Worm (Caenorhabditis elegans): ENCODE data around the gene fbxa-75.

fbxa-75 gene

DNA sequence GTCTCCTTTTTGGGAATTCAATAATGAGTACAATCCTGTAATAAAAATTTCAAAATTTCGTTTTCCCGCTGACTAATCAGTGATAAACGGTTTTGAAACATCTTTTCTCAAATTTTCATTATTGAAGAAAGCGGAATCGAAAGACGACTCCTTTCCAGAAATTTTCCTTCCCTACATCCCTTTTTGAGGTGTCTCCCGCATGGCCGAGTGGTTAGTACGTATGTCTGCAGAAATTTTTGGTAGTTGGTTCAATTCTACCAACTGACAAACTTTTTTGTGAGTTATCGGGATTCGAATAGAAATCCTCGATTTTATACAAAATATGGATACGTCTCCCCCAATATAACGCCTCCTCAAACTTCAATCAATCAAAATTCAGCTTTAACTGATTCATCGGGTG, 51.0 kb downstream of the fbxa-75 start:
- TF ChIP-seq M03D4.4 (tag; optimal IDR thresholded peaks at IDR 0.05) (no peak), ces-1 (GFP tag; optimal IDR thresholded peaks at IDR 0.05) (no peak), hlh-1 (tag; optimal IDR thresholded peaks at IDR 0.05) (no peak), nhr-28 (tag; optimal IDR thresholded peaks at IDR 0.05) (no peak), ham-2 (GFP tag; optimal IDR thresholded peaks at IDR 0.05) (no peak)

Measured in whole organism, mixed stage, embryonic.